Worm (Caenorhabditis elegans) whole organism, mixed stage, embryonic: ENCODE data around the gene lys-4.
A peak's percentile ranks its signal among the peaks of the same experiment; 100 is the strongest.

Experiments
- M03D4.4 ChIP-seq: sonication (generic microtip); optimal IDR thresholded peaks from 2 replicates; lab custom pipeline; 2017; ENCODE audit warnings: mild to moderate bottlenecking, missing genetic modification characterization, missing compliant biosample characterization
- bed-3 ChIP-seq: fragments of 200-800 bp; sonication (Bioruptor generic); optimal IDR thresholded peaks from 3 replicates; lab custom pipeline; 2018; ENCODE audit warnings: mild to moderate bottlenecking, missing genetic modification characterization, moderate library complexity, missing compliant biosample characterization
- blmp-1 ChIP-seq: fragments of 150-350 bp; optimal IDR thresholded peaks from 2 replicates; lab custom pipeline; 2014; ENCODE audit warnings: missing biosample characterization, missing genetic modification characterization
- ceh-39 ChIP-seq: fragments of 150-350 bp; optimal IDR thresholded peaks from 2 replicates; lab custom pipeline; 2014; ENCODE audit warnings: missing biosample characterization, missing genetic modification characterization
- ceh-43 ChIP-seq: fragments of 200-800 bp; sonication (Bioruptor generic); optimal IDR thresholded peaks from 2 replicates; lab custom pipeline; 2018; ENCODE audit warnings: mild to moderate bottlenecking, missing genetic modification characterization, moderate library complexity, missing compliant biosample characterization
- ceh-83 ChIP-seq: fragments of 200-800 bp; sonication (Bioruptor generic); optimal IDR thresholded peaks from 2 replicates; lab custom pipeline; 2018; ENCODE audit warnings: mild to moderate bottlenecking, missing genetic modification characterization, missing compliant biosample characterization
- ces-1 ChIP-seq: fragments of 150-350 bp; optimal IDR thresholded peaks from 2 replicates; lab custom pipeline; 2014; ENCODE audit warnings: missing biosample characterization, missing genetic modification reagents, missing genetic modification characterization
- cnd-1 ChIP-seq: fragments of 200-800 bp; sonication (Bioruptor generic); optimal IDR thresholded peaks from 2 replicates; lab custom pipeline; 2018; ENCODE audit warnings: mild to moderate bottlenecking, missing genetic modification characterization, missing compliant biosample characterization
- elt-1 ChIP-seq: sonication (generic microtip); optimal IDR thresholded peaks from 2 replicates; lab custom pipeline; 2017; ENCODE audit warnings: missing genetic modification characterization, mild to moderate bottlenecking, missing compliant biosample characterization, antibody characterized with exemption, moderate library complexity, borderline replicate concordance; ENCODE audit not compliant: insufficient read depth
- elt-3 ChIP-seq: fragments of 150-350 bp; optimal IDR thresholded peaks from 2 replicates; lab custom pipeline; 2014; ENCODE audit warnings: missing biosample characterization, missing genetic modification characterization
- flh-1 ChIP-seq: fragments of 200-800 bp; sonication (Bioruptor generic); optimal IDR thresholded peaks from 2 replicates; lab custom pipeline; 2018; ENCODE audit warnings: mild to moderate bottlenecking, missing genetic modification characterization, moderate library complexity, missing compliant biosample characterization
- ham-2 ChIP-seq: fragments of 200-800 bp; sonication (Bioruptor generic); optimal IDR thresholded peaks from 2 replicates; lab custom pipeline; 2018; ENCODE audit warnings: mild to moderate bottlenecking, missing genetic modification characterization, missing compliant biosample characterization
- hlh-1 ChIP-seq: fragments of 150-350 bp; optimal IDR thresholded peaks from 2 replicates; lab custom pipeline; 2014; ENCODE audit warnings: missing biosample characterization, missing genetic modification reagents, missing genetic modification characterization
- lin-13 ChIP-seq: fragments of 150-350 bp; optimal IDR thresholded peaks from 2 replicates; lab custom pipeline; 2014; ENCODE audit warnings: missing biosample characterization, missing genetic modification characterization
- lin-32 ChIP-seq: fragments of 200-800 bp; sonication (Bioruptor generic); optimal IDR thresholded peaks from 2 replicates; lab custom pipeline; 2018; ENCODE audit warnings: mild to moderate bottlenecking, missing genetic modification characterization, missing compliant biosample characterization
- lsy-2 ChIP-seq: fragments of 150-350 bp; optimal IDR thresholded peaks from 2 replicates; lab custom pipeline; 2014; ENCODE audit warnings: missing biosample characterization, missing genetic modification characterization
- mab-5 ChIP-seq: fragments of 150-350 bp; optimal IDR thresholded peaks from 2 replicates; lab custom pipeline; 2014; ENCODE audit warnings: missing biosample characterization, missing genetic modification characterization
- mep-1 ChIP-seq: fragments of 150-350 bp; optimal IDR thresholded peaks from 2 replicates; lab custom pipeline; 2017; ENCODE audit warnings: missing biosample characterization, missing genetic modification reagents, missing genetic modification characterization, inconsistent platforms
- mls-2 ChIP-seq: sonication (generic microtip); optimal IDR thresholded peaks from 2 replicates; lab custom pipeline; 2016; ENCODE audit warnings: mild to moderate bottlenecking, missing genetic modification characterization, moderate library complexity, missing compliant biosample characterization
- nhr-12 ChIP-seq: fragments of 150-350 bp; optimal IDR thresholded peaks from 2 replicates; lab custom pipeline; 2014; ENCODE audit warnings: missing biosample characterization, missing genetic modification characterization
- nhr-2 ChIP-seq: fragments of 150-350 bp; optimal IDR thresholded peaks from 2 replicates; lab custom pipeline; 2014; ENCODE audit warnings: missing biosample characterization, missing genetic modification characterization
- nhr-237 ChIP-seq: fragments of 150-350 bp; optimal IDR thresholded peaks from 2 replicates; lab custom pipeline; 2014; ENCODE audit warnings: missing biosample characterization, missing genetic modification characterization
- nhr-76 ChIP-seq: sonication (generic microtip); optimal IDR thresholded peaks from 2 replicates; lab custom pipeline; 2017; ENCODE audit warnings: missing biosample characterization, missing genetic modification characterization
- pha-4 ChIP-seq: fragments of 150-350 bp; optimal IDR thresholded peaks from 2 replicates; lab custom pipeline; 2018; ENCODE audit warnings: missing biosample characterization, missing genetic modification reagents, missing genetic modification characterization
- sem-2 ChIP-seq: fragments of 200-800 bp; sonication (Bioruptor generic); optimal IDR thresholded peaks from 2 replicates; lab custom pipeline; 2018; ENCODE audit warnings: mild to moderate bottlenecking, missing genetic modification characterization, missing compliant biosample characterization
- sptf-1 ChIP-seq: sonication (generic microtip); optimal IDR thresholded peaks from 2 replicates; lab custom pipeline; 2017; ENCODE audit warnings: mild to moderate bottlenecking, missing genetic modification characterization, moderate library complexity, missing compliant biosample characterization
- tbx-8 ChIP-seq: fragments of 200-800 bp; sonication (Bioruptor generic); optimal IDR thresholded peaks from 2 replicates; lab custom pipeline; 2018; ENCODE audit warnings: mild to moderate bottlenecking, missing genetic modification characterization, moderate library complexity, missing compliant biosample characterization
- unc-120 ChIP-seq: sonication (generic microtip); optimal IDR thresholded peaks from 2 replicates; lab custom pipeline; 2017; ENCODE audit warnings: missing genetic modification characterization, missing compliant biosample characterization; ENCODE audit not compliant: poor library complexity, severe bottlenecking
- unc-62 ChIP-seq: fragments of 150-350 bp; optimal IDR thresholded peaks from 2 replicates; lab custom pipeline; 2014; ENCODE audit warnings: missing biosample characterization, missing genetic modification reagents, missing genetic modification characterization
- ztf-11 ChIP-seq: fragments of 150-350 bp; optimal IDR thresholded peaks from 2 replicates; lab custom pipeline; 2014; ENCODE audit warnings: missing biosample characterization, missing genetic modification characterization

The lys-4 gene

ce11 chrIV:11578492-11578891, 44.5 kb downstream of the lys-4 start, which contains the start of gene rib-1:
Gene rib-1, plus strand, starts transcription at chrIV:11578792.
- no peak for TF ChIP-seq ham-2
- TF ChIP-seq nhr-12 (tag; lab: Kevin White, UChicago), result no peak
- TF ChIP-seq tbx-8 (GFP tag; lab: Kevin White, UChicago), result no peak
- no peak for TF ChIP-seq ceh-39 (tag; lab: Kevin White, UChicago)
- no peak for TF ChIP-seq elt-1
- no peak for TF ChIP-seq M03D4.4 (tag; lab: Kevin White, UChicago)
- TF ChIP-seq nhr-237, result no peak
- TF ChIP-seq lin-13, result no peak
- no peak for TF ChIP-seq sptf-1 (tag; lab: Kevin White, UChicago)

ce11 chrIV:11574331-11574730, 48.6 kb downstream of the lys-4 start:
- TF ChIP-seq M03D4.4 (tag; lab: Kevin White, UChicago), result no peak
- TF ChIP-seq ceh-83 (GFP tag; lab: Kevin White, UChicago), result no peak
- no peak for TF ChIP-seq ham-2
- no peak for TF ChIP-seq bed-3 (GFP tag; lab: Kevin White, UChicago)
- no peak for TF ChIP-seq lsy-2 (tag; lab: Kevin White, UChicago)
- no peak for TF ChIP-seq mls-2 (tag; lab: Kevin White, UChicago)
- no peak for TF ChIP-seq hlh-1 (tag; lab: Kevin White, UChicago)
- TF ChIP-seq unc-62 (GFP tag; lab: Kevin White, UChicago), result no peak

ce11 chrIV:11572524-11572923, 50.5 kb downstream of the lys-4 start:
- TF ChIP-seq ces-1 (GFP tag; lab: Kevin White, UChicago), result no peak
- TF ChIP-seq mep-1 (tag; lab: Kevin White, UChicago), result no peak
- no peak for TF ChIP-seq elt-1
- no peak for TF ChIP-seq lin-13
- TF ChIP-seq pha-4 (tag; lab: Kevin White, UChicago), result no peak
- no peak for TF ChIP-seq ceh-83 (GFP tag; lab: Kevin White, UChicago)
- no peak for TF ChIP-seq nhr-76 (tag; lab: Kevin White, UChicago)
- TF ChIP-seq flh-1 (GFP tag; lab: Kevin White, UChicago), result no peak
- TF ChIP-seq nhr-2, result no peak
- TF ChIP-seq ceh-39 (tag; lab: Kevin White, UChicago), result no peak
- TF ChIP-seq tbx-8 (GFP tag; lab: Kevin White, UChicago), result no peak
- TF ChIP-seq lin-32, result no peak
- no peak for TF ChIP-seq elt-3 (tag; lab: Kevin White, UChicago)
- TF ChIP-seq ceh-43 (GFP tag; lab: Kevin White, UChicago), result no peak
- TF ChIP-seq sem-2, result no peak
- no peak for TF ChIP-seq bed-3 (GFP tag; lab: Kevin White, UChicago)
- no peak for TF ChIP-seq nhr-237
- peak; percentile 14 for TF ChIP-seq mab-5 (tag; lab: Kevin White, UChicago)
- no peak for TF ChIP-seq sptf-1 (tag; lab: Kevin White, UChicago)
- no peak for TF ChIP-seq lsy-2 (tag; lab: Kevin White, UChicago)
- no peak for TF ChIP-seq blmp-1 (tag; lab: Kevin White, UChicago)
- TF ChIP-seq unc-120, result peak; percentile 76
- TF ChIP-seq cnd-1 (tag; lab: Kevin White, UChicago), result no peak
- no peak for TF ChIP-seq M03D4.4 (tag; lab: Kevin White, UChicago)
- no peak for TF ChIP-seq ztf-11
- TF ChIP-seq unc-62 (GFP tag; lab: Kevin White, UChicago), result peak; percentile 74
- TF ChIP-seq, all 35 proteins: peak for 3
